Fruit fly (Drosophila melanogaster) whole organism, prepupa: ENCODE measurements around the gene CG32371.

Experiments
- CG10669 ChIP-seq: fragments of 200-800 bp; sonication (Bioruptor generic); optimal IDR thresholded peaks from 3 replicates; lab custom pipeline; 2018; ENCODE audit warnings: missing biosample characterization, mild to moderate bottlenecking, missing genetic modification characterization, moderate library complexity
- CG11902 ChIP-seq: fragments of 200-800 bp; sonication (Bioruptor generic); optimal IDR thresholded peaks from 3 replicates; lab custom pipeline; 2016; ENCODE audit warnings: missing biosample characterization, missing genetic modification characterization
- CG15336 ChIP-seq: fragments of 200-800 bp; sonication (Bioruptor generic); IDR thresholded peaks from 2 replicates; pipeline ENCODE4 v1.3.6; 2022; ENCODE audit warnings: missing biosample characterization, missing genetic modification characterization
- CG1621 ChIP-seq: fragments of 200-800 bp; sonication (Bioruptor generic); optimal IDR thresholded peaks from 3 replicates; lab custom pipeline; 2018; ENCODE audit warnings: missing biosample characterization, mild to moderate bottlenecking, missing genetic modification characterization
- CG31627 ChIP-seq: fragments of 200-800 bp; sonication (Bioruptor generic); optimal IDR thresholded peaks from 3 replicates; lab custom pipeline; 2016; ENCODE audit warnings: missing biosample characterization, missing genetic modification characterization
- CG32006 ChIP-seq: fragments of 200-800 bp; sonication (Bioruptor generic); optimal IDR thresholded peaks from 3 replicates; lab custom pipeline; 2017; ENCODE audit warnings: missing biosample characterization, mild to moderate bottlenecking, missing genetic modification characterization
- CG3919 ChIP-seq: fragments of 200-800 bp; sonication (Bioruptor generic); optimal IDR thresholded peaks from 3 replicates; lab custom pipeline; 2016; ENCODE audit warnings: missing biosample characterization, missing genetic modification characterization
- CG4318 ChIP-seq: fragments of 200-800 bp; sonication (Bioruptor generic); optimal IDR thresholded peaks from 3 replicates; lab custom pipeline; 2017; ENCODE audit warnings: missing biosample characterization, mild to moderate bottlenecking, missing genetic modification characterization
- CG6163 ChIP-seq: fragments of 200-800 bp; sonication (Bioruptor generic); IDR thresholded peaks from 3 replicates; pipeline ENCODE4 v1.3.6; 2022; ENCODE audit warnings: missing biosample characterization, missing genetic modification characterization
- CG6276 ChIP-seq: fragments of 200-800 bp; sonication (Bioruptor generic); optimal IDR thresholded peaks from 2 replicates; lab custom pipeline; 2017; ENCODE audit warnings: missing biosample characterization, mild to moderate bottlenecking, missing genetic modification characterization
- CG8119 ChIP-seq: fragments of 200-800 bp; sonication (Bioruptor generic); IDR thresholded peaks from 3 replicates; pipeline ENCODE4 v1.3.6; 2022; ENCODE audit warnings: missing biosample characterization, missing genetic modification characterization
- Eip78C ChIP-seq: fragments of 200-800 bp; sonication (Bioruptor generic); peaks from one replicate; lab custom pipeline; 2016; ENCODE audit warnings: missing biosample characterization, missing genetic modification characterization
- Eip93F ChIP-seq: fragments of 200-800 bp; sonication (Bioruptor generic); optimal IDR thresholded peaks from 2 replicates; lab custom pipeline; 2016; ENCODE audit warnings: missing biosample characterization, mild to moderate bottlenecking, missing genetic modification characterization
- Ets21C ChIP-seq: fragments of 200-800 bp; sonication (Bioruptor generic); optimal IDR thresholded peaks from 3 replicates; lab custom pipeline; 2016; ENCODE audit warnings: missing biosample characterization, missing genetic modification characterization
- Gug ChIP-seq: fragments of 200-800 bp; sonication (Bioruptor generic); IDR thresholded peaks from 2 replicates; pipeline ENCODE4 v1.3.6; 2022; ENCODE audit warnings: missing biosample characterization, missing genetic modification characterization
- Hr39 ChIP-seq: fragments of 200-800 bp; sonication (Bioruptor generic); optimal IDR thresholded peaks from 2 replicates; lab custom pipeline; 2016; ENCODE audit warnings: missing biosample characterization, missing genetic modification characterization
- Hr4 ChIP-seq: fragments of 200-800 bp; sonication (Bioruptor generic); optimal IDR thresholded peaks from 3 replicates; lab custom pipeline; 2016; ENCODE audit warnings: missing biosample characterization, missing genetic modification characterization
- Lpt ChIP-seq: fragments of 200-800 bp; sonication (Bioruptor generic); optimal IDR thresholded peaks from 3 replicates; lab custom pipeline; 2016; ENCODE audit warnings: missing biosample characterization, missing genetic modification characterization
- Met ChIP-seq: fragments of 200-800 bp; sonication (Bioruptor generic); optimal IDR thresholded peaks from 3 replicates; lab custom pipeline; 2016; ENCODE audit warnings: missing biosample characterization, missing genetic modification characterization
- OdsH ChIP-seq: fragments of 200-800 bp; sonication (Bioruptor generic); optimal IDR thresholded peaks from 3 replicates; lab custom pipeline; 2016; ENCODE audit warnings: missing biosample characterization, missing genetic modification characterization
- Sox102F ChIP-seq: fragments of 200-800 bp; sonication (Bioruptor generic); optimal IDR thresholded peaks from 2 replicates; lab custom pipeline; 2016; ENCODE audit warnings: missing biosample characterization, mild to moderate bottlenecking, missing genetic modification characterization
- Sox15 ChIP-seq: fragments of 200-800 bp; sonication (Bioruptor generic); optimal IDR thresholded peaks from 3 replicates; lab custom pipeline; 2016; ENCODE audit warnings: missing biosample characterization, missing genetic modification characterization
- achi ChIP-seq: fragments of 200-800 bp; sonication (Bioruptor generic); optimal IDR thresholded peaks from 3 replicates; lab custom pipeline; 2016; ENCODE audit warnings: missing biosample characterization, missing genetic modification characterization
- cyc ChIP-seq: fragments of 200-800 bp; sonication (Bioruptor generic); optimal IDR thresholded peaks from 3 replicates; lab custom pipeline; 2016; ENCODE audit warnings: missing biosample characterization, missing genetic modification characterization
- dsx ChIP-seq: fragments of 200-800 bp; optimal IDR thresholded peaks from 3 replicates; lab custom pipeline; 2019; ENCODE audit warnings: missing biosample characterization, mild to moderate bottlenecking, missing genetic modification characterization, moderate library complexity; ENCODE audit not compliant: poor library complexity, severe bottlenecking
- eg ChIP-seq: fragments of 200-800 bp; sonication (Bioruptor generic); IDR thresholded peaks from 3 replicates; pipeline ENCODE4 v1.3.6; 2022; ENCODE audit warnings: missing biosample characterization, missing genetic modification characterization
- fd59A ChIP-seq: fragments of 200-800 bp; sonication (Bioruptor generic); optimal IDR thresholded peaks from 2 replicates; lab custom pipeline; 2017; ENCODE audit warnings: missing biosample characterization, mild to moderate bottlenecking, missing genetic modification characterization, missing genetic modification reagents
- fd85E ChIP-seq: fragments of 200-800 bp; sonication (Bioruptor generic); optimal IDR thresholded peaks from 3 replicates; lab custom pipeline; 2016; ENCODE audit warnings: missing biosample characterization, missing genetic modification characterization
- fkh ChIP-seq: fragments of 200-800 bp; sonication (Bioruptor generic); optimal IDR thresholded peaks from 3 replicates; lab custom pipeline; 2017; ENCODE audit warnings: missing biosample characterization, mild to moderate bottlenecking, missing genetic modification characterization, moderate library complexity
- net ChIP-seq: fragments of 200-800 bp; sonication (Bioruptor generic); optimal IDR thresholded peaks from 3 replicates; lab custom pipeline; 2016; ENCODE audit warnings: missing biosample characterization, missing genetic modification characterization
- pdm3 ChIP-seq: fragments of 200-800 bp; sonication (Bioruptor generic); optimal IDR thresholded peaks from 3 replicates; lab custom pipeline; 2016; ENCODE audit warnings: missing biosample characterization, missing genetic modification characterization
- salr ChIP-seq, 2 experiments: fragments of 200-800 bp; sonication (Bioruptor generic); optimal IDR thresholded peaks; 3 replicates each; lab custom pipeline; 2016 to 2018; ENCODE audit warnings: missing biosample characterization in 2 of 2, missing genetic modification characterization in 2 of 2, mild to moderate bottlenecking in 1 of 2
- spab ChIP-seq: fragments of 200-800 bp; sonication (Bioruptor generic); optimal IDR thresholded peaks from 2 replicates; lab custom pipeline; 2017; ENCODE audit warnings: missing biosample characterization, mild to moderate bottlenecking, missing genetic modification characterization, missing genetic modification reagents
- svp ChIP-seq: fragments of 200-800 bp; sonication (Bioruptor generic); peaks from one replicate; lab custom pipeline; 2016; ENCODE audit warnings: missing biosample characterization, missing genetic modification characterization
- vri ChIP-seq: fragments of 200-800 bp; sonication (Bioruptor generic); optimal IDR thresholded peaks from 3 replicates; lab custom pipeline; 2016; ENCODE audit warnings: missing biosample characterization, mild to moderate bottlenecking, missing genetic modification characterization

The CG32371 gene

DNA sequence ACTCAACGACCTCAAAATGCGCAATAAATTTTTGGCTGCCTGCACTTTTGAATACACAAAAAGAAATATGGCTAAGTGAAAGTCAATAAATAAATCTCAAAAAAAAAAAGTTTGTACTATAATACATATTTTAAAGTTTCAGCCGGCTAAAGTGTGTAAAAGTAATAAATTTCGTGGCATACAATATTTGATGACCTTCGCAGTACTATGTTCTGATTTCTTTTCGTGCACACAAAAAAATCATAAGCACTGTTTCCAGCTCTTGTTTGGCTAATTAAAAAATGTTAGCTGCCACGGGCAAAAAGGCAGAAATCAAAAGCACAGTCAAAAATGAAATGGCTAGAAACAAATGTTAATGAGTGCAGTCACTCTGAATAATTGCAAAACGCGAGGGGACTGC, 24.1 kb upstream of the CG32371 start (continued):
- TF ChIP-seq CG31627 (GFP tag; lab: Kevin White, UChicago) (peak; percentile 87), CG15336 (peak; percentile 58), Hr39 (peak; percentile 82), fd59A (GFP tag; lab: Kevin White, UChicago) (no peak), salr (GFP tag; optimal IDR thresholded peaks at IDR 0.05; lab: Kevin White, UChicago) (no peak), CG3919 (GFP tag; lab: Kevin White, UChicago) (peak; percentile 43), Met (GFP tag; lab: Kevin White, UChicago) (peak; percentile 88), CG32006 (peak; percentile 21), CG6163 (GFP tag; lab: Robert Waterston, UW) (peak; percentile 69), achi (GFP tag; lab: Kevin White, UChicago) (peak; percentile 47), Gug (GFP tag; lab: Robert Waterston, UW) (0 out of 2 replicates have a peak, but pooled peaks have one; percentile 22), vri (GFP tag; lab: Kevin White, UChicago) (peak; percentile 88), CG10669 (no peak), Ets21C (GFP tag; lab: Kevin White, UChicago) (peak; percentile 62), cyc (GFP tag; lab: Kevin White, UChicago) (peak; percentile 79), pdm3 (GFP tag; lab: Kevin White, UChicago) (peak; percentile 49), svp (GFP tag; lab: Kevin White, UChicago) (no peak), Sox102F (GFP tag; lab: Kevin White, UChicago) (peak; percentile 82)

- no peak for TF ChIP-seq CG4318 (GFP tag; lab: Kevin White, UChicago)
- TF ChIP-seq eg: peak; percentile 31; the same call in 1 of the 3 replicates
- TF ChIP-seq Eip93F (GFP tag; lab: Kevin White, UChicago): no peak
- no peak for TF ChIP-seq net (GFP tag; lab: Kevin White, UChicago)
- TF ChIP-seq salr (GFP tag; optimal IDR thresholded peaks at IDR 0.05; lab: Kevin White, UChicago): no peak
- TF ChIP-seq CG15336: peak; percentile 36; the same call in 1 of the 2 replicates
- TF ChIP-seq CG31627 (GFP tag; lab: Kevin White, UChicago): no peak
- no peak for TF ChIP-seq cyc (GFP tag; lab: Kevin White, UChicago)
- TF ChIP-seq CG11902 (GFP tag; lab: Kevin White, UChicago): no peak
- TF ChIP-seq CG1621 (tag; lab: Kevin White, UChicago): no peak
These were observed 22.1 kb upstream of the CG32371 start for dm6 chr3L:7790224-7790623.

DNA sequence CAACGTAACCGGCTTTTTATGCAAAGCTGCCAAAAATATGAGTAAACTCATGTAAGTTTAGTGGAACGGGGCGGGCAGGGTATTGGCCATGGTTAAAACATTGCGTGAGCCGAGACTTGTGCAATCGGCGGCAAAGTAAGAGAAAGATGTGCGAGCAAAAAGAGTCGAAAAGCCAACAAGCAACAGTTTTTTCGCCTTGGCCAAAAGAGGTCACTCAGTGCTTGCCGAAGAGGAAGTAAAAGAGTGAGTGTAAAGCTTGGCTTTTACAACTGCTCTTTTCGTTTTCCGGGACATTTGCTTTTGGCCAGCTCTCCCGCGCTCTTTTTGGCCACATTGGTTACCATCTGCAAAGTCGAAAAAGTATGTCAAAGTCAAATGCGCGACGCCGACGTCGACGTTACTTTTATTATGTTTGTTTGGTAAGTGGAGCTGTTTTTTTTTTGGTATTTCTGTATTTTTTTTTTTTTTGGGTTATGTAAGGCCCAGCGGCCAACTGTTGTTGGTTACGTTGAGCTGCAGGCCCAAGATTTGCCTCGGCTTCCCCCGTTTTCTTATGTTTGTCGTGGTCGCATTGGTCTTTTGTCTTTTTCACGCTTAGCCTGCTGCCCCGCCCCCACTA, 19.7 kb upstream of the CG32371 start:
- TF ChIP-seq CG6163 (GFP tag; lab: Robert Waterston, UW) (peak; percentile 31; the same call in 1 of the 3 replicates), CG8119 (GFP tag; lab: Robert Waterston, UW) (peak; percentile 23; the same call in 1 of the 3 replicates), eg (peak; percentile 41; the same call in 1 of the 3 replicates), vri (GFP tag; lab: Kevin White, UChicago) (peak; percentile 41), CG3919 (GFP tag; lab: Kevin White, UChicago) (no peak), Eip93F (GFP tag; lab: Kevin White, UChicago) (no peak), Eip78C (GFP tag; lab: Kevin White, UChicago) (peak; percentile 3)

dm6 chr3L:7786989-7787388, 18.8 kb upstream of the CG32371 start:
- TF ChIP-seq dsx (GFP tag; lab: Kevin White, UChicago): no peak
- TF ChIP-seq spab (GFP tag; lab: Kevin White, UChicago): no peak
- no peak for TF ChIP-seq net (GFP tag; lab: Kevin White, UChicago)
- TF ChIP-seq Sox15 (GFP tag; lab: Kevin White, UChicago): no peak
- no peak for TF ChIP-seq CG6276 (GFP tag; lab: Kevin White, UChicago)
- TF ChIP-seq Lpt (GFP tag; lab: Kevin White, UChicago): no peak

- TF ChIP-seq Gug (GFP tag; lab: Robert Waterston, UW) (no peak), fd85E (GFP tag; lab: Kevin White, UChicago) (no peak), CG32006 (no peak), cyc (GFP tag; lab: Kevin White, UChicago) (no peak), Hr4 (GFP tag; lab: Kevin White, UChicago) (no peak), CG4318 (GFP tag; lab: Kevin White, UChicago) (no peak), OdsH (GFP tag; lab: Kevin White, UChicago) (no peak), fkh (GFP tag; lab: Kevin White, UChicago) (peak; percentile 10)
These were observed 18.1 kb upstream of the CG32371 start for dm6 chr3L:7786263-7786662.
